Fruit fly (Drosophila melanogaster) whole organism, embryonic: ENCODE measurements around the gene CG43658.

Experiments used
- CG11085 ChIP-seq: fragments of 200-800 bp; sonication (Bioruptor generic); IDR thresholded peaks from 2 replicates; pipeline ENCODE4 v1.3.6; 2022; ENCODE audit warnings: missing biosample characterization, missing genetic modification characterization
- CG12155 ChIP-seq: fragments of 200-800 bp; sonication (Bioruptor generic); optimal IDR thresholded peaks from 3 replicates; lab custom pipeline; 2016; ENCODE audit warnings: missing biosample characterization, missing genetic modification characterization
- CG14050 ChIP-seq: fragments of 200-800 bp; sonication (Bioruptor generic); IDR thresholded peaks from 3 replicates; pipeline ENCODE4 v1.3.6; 2022; ENCODE audit warnings: missing biosample characterization, missing genetic modification characterization
- CG14441 ChIP-seq: fragments of 200-800 bp; sonication (Bioruptor generic); IDR thresholded peaks from 2 replicates; pipeline ENCODE4 v1.3.6; 2022; ENCODE audit warnings: missing biosample characterization, missing genetic modification characterization
- CG1529 ChIP-seq: fragments of 200-800 bp; sonication (Bioruptor generic); optimal IDR thresholded peaks from 3 replicates; lab custom pipeline; 2018; ENCODE audit warnings: missing biosample characterization, missing genetic modification characterization
- CG18764 ChIP-seq: fragments of 200-800 bp; sonication (Bioruptor generic); optimal IDR thresholded peaks from 3 replicates; lab custom pipeline; 2016; ENCODE audit warnings: missing biosample characterization, missing genetic modification characterization
- CG31224 ChIP-seq: fragments of 200-800 bp; sonication (Bioruptor generic); IDR thresholded peaks from 2 replicates; pipeline ENCODE4 v1.3.6; 2022; ENCODE audit warnings: missing biosample characterization, missing genetic modification characterization
- CG32532 ChIP-seq: fragments of 200-800 bp; sonication (Bioruptor generic); IDR thresholded peaks from 2 replicates; pipeline ENCODE4 v1.3.6; 2022; ENCODE audit warnings: missing biosample characterization, missing genetic modification characterization
- CG6854 ChIP-seq: fragments of 200-800 bp; sonication (Bioruptor generic); optimal IDR thresholded peaks from 3 replicates; lab custom pipeline; 2017; ENCODE audit warnings: missing biosample characterization, mild to moderate bottlenecking, missing genetic modification characterization
- CG7745 ChIP-seq: fragments of 200-800 bp; sonication (Bioruptor generic); optimal IDR thresholded peaks from 2 replicates; lab custom pipeline; 2018; ENCODE audit warnings: missing biosample characterization, mild to moderate bottlenecking, missing genetic modification characterization, moderate library complexity
- CG8924 ChIP-seq: fragments of 200-800 bp; optimal IDR thresholded peaks from 3 replicates; lab custom pipeline; 2019; ENCODE audit warnings: missing biosample characterization, mild to moderate bottlenecking, missing genetic modification characterization, moderate library complexity
- Chrac-16 ChIP-seq: fragments of 200-800 bp; sonication (Bioruptor generic); optimal IDR thresholded peaks from 3 replicates; lab custom pipeline; 2016; ENCODE audit warnings: missing biosample characterization, missing genetic modification characterization
- CkIIα-i1 ChIP-seq: fragments of 200-800 bp; sonication (Bioruptor generic); IDR thresholded peaks from 2 replicates; pipeline ENCODE4 v1.3.6; 2022; ENCODE audit warnings: missing biosample characterization, missing genetic modification characterization
- Drgx ChIP-seq: fragments of 200-800 bp; sonication (Bioruptor generic); IDR thresholded peaks from 2 replicates; pipeline ENCODE4 v1.3.6; 2022; ENCODE audit warnings: missing biosample characterization, missing genetic modification characterization
- HmgZ ChIP-seq: fragments of 200-800 bp; sonication (Bioruptor generic); optimal IDR thresholded peaks from 2 replicates; lab custom pipeline; 2018; ENCODE audit warnings: missing biosample characterization, mild to moderate bottlenecking, missing genetic modification characterization
- MESR4 ChIP-seq: fragments of 200-800 bp; sonication (Bioruptor generic); optimal IDR thresholded peaks from 2 replicates; lab custom pipeline; 2018; ENCODE audit warnings: missing biosample characterization, mild to moderate bottlenecking, missing genetic modification characterization, moderate library complexity
- Med ChIP-seq: fragments of 200-800 bp; sonication (Bioruptor generic); peaks from one replicate; lab custom pipeline; 2016; ENCODE audit warnings: missing biosample characterization, missing genetic modification characterization, mild to moderate bottlenecking, inconsistent platforms, moderate library complexity
- NK7.1 ChIP-seq: fragments of 200-800 bp; sonication (Bioruptor generic); optimal IDR thresholded peaks from 3 replicates; lab custom pipeline; 2016; ENCODE audit warnings: missing biosample characterization, missing genetic modification characterization
- Xrp1 ChIP-seq: fragments of 200-800 bp; sonication (Bioruptor generic); IDR thresholded peaks from 2 replicates; pipeline ENCODE4 v1.3.6; 2022; ENCODE audit warnings: missing biosample characterization, missing genetic modification characterization
- YL-1 ChIP-seq: fragments of 200-800 bp; sonication (Bioruptor generic); optimal IDR thresholded peaks from 3 replicates; lab custom pipeline; 2017; ENCODE audit warnings: missing biosample characterization, mild to moderate bottlenecking, missing genetic modification characterization
- ac ChIP-seq: fragments of 200-800 bp; sonication (Bioruptor generic); optimal IDR thresholded peaks from 3 replicates; lab custom pipeline; 2017; ENCODE audit warnings: missing biosample characterization, mild to moderate bottlenecking, missing genetic modification characterization
- al ChIP-seq: fragments of 200-800 bp; sonication (Bioruptor generic); IDR thresholded peaks from 2 replicates; pipeline ENCODE4 v1.3.6; 2022; ENCODE audit warnings: missing biosample characterization, missing genetic modification characterization
- aop ChIP-seq: fragments of 200-800 bp; sonication (Bioruptor generic); IDR thresholded peaks from 2 replicates; pipeline ENCODE4 v1.3.6; 2022; ENCODE audit warnings: missing biosample characterization, missing genetic modification characterization
- ap ChIP-seq: fragments of 200-800 bp; sonication (Bioruptor generic); IDR thresholded peaks from 2 replicates; pipeline ENCODE4 v1.3.6; 2022; ENCODE audit warnings: missing biosample characterization, missing genetic modification characterization
- bcd ChIP-seq: fragments of 200-800 bp; sonication (Bioruptor generic); optimal IDR thresholded peaks from 2 replicates; lab custom pipeline; 2017; ENCODE audit warnings: missing biosample characterization, mild to moderate bottlenecking, missing genetic modification characterization
- bigmax ChIP-seq: fragments of 200-800 bp; sonication (Bioruptor generic); optimal IDR thresholded peaks from 2 replicates; lab custom pipeline; 2018; ENCODE audit warnings: missing biosample characterization, mild to moderate bottlenecking, missing genetic modification characterization
- bsh ChIP-seq, 2 experiments: fragments of 200-800 bp; sonication (Bioruptor generic); optimal IDR thresholded peaks; 2 replicates each; lab custom pipeline; 2017 to 2018; ENCODE audit warnings: mild to moderate bottlenecking in 2 of 2, missing biosample characterization in 2 of 2, missing genetic modification characterization in 2 of 2, moderate library complexity in 1 of 2
- en ChIP-seq: fragments of 200-800 bp; sonication (Bioruptor generic); optimal IDR thresholded peaks from 2 replicates; lab custom pipeline; 2016; ENCODE audit warnings: missing biosample characterization, missing genetic modification characterization
- eyg ChIP-seq: fragments of 200-800 bp; sonication (Bioruptor generic); optimal IDR thresholded peaks from 3 replicates; lab custom pipeline; 2016; ENCODE audit warnings: missing biosample characterization, missing genetic modification characterization
- hbn ChIP-seq: fragments of 200-800 bp; sonication (Bioruptor generic); IDR thresholded peaks from 2 replicates; pipeline ENCODE4 v1.3.6; 2022; ENCODE audit warnings: missing biosample characterization, missing genetic modification characterization; ENCODE audit not compliant: partially characterized antibody
- lab ChIP-seq: fragments of 200-800 bp; sonication (Bioruptor generic); optimal IDR thresholded peaks from 3 replicates; lab custom pipeline; 2017; ENCODE audit warnings: missing biosample characterization, missing genetic modification characterization, mild to moderate bottlenecking, moderate library complexity, missing genetic modification reagents
- luna ChIP-seq: fragments of 200-800 bp; sonication (Bioruptor generic); optimal IDR thresholded peaks from 2 replicates; lab custom pipeline; 2016; ENCODE audit warnings: missing biosample characterization, missing genetic modification characterization
- maf-S ChIP-seq: fragments of 200-800 bp; sonication (Bioruptor generic); optimal IDR thresholded peaks from 2 replicates; lab custom pipeline; 2016; ENCODE audit warnings: missing biosample characterization, missing genetic modification characterization
- nom ChIP-seq: fragments of 200-800 bp; sonication (Bioruptor generic); optimal IDR thresholded peaks from 2 replicates; lab custom pipeline; 2017; ENCODE audit warnings: missing biosample characterization, missing genetic modification characterization, mild to moderate bottlenecking, moderate library complexity, missing genetic modification reagents
- org-1 ChIP-seq: fragments of 200-800 bp; sonication (Bioruptor generic); optimal IDR thresholded peaks from 2 replicates; lab custom pipeline; 2017; ENCODE audit warnings: missing biosample characterization, missing genetic modification characterization
- peb ChIP-seq: fragments of 200-800 bp; sonication (Bioruptor generic); IDR thresholded peaks from 2 replicates; pipeline ENCODE4 v1.3.6; 2022; ENCODE audit warnings: missing biosample characterization, missing genetic modification characterization
- rib ChIP-seq: fragments of 200-800 bp; sonication (Bioruptor generic); IDR thresholded peaks from 2 replicates; pipeline ENCODE4 v1.3.6; 2022; ENCODE audit warnings: missing biosample characterization, missing genetic modification characterization
- row ChIP-seq: fragments of 200-800 bp; sonication (Bioruptor generic); IDR thresholded peaks from 3 replicates; pipeline ENCODE4 v1.3.6; 2022; ENCODE audit warnings: missing biosample characterization, missing genetic modification characterization
- salm ChIP-seq: fragments of 200-800 bp; sonication (Bioruptor generic); optimal IDR thresholded peaks from 2 replicates; lab custom pipeline; 2018; ENCODE audit warnings: missing biosample characterization, mild to moderate bottlenecking, missing genetic modification characterization
- sens ChIP-seq: fragments of 200-800 bp; sonication (Bioruptor generic); peaks from one replicate; lab custom pipeline; 2016; ENCODE audit warnings: missing biosample characterization, missing genetic modification characterization
- sna ChIP-seq: fragments of 200-800 bp; sonication (Bioruptor generic); IDR thresholded peaks from 2 replicates; pipeline ENCODE4 v1.3.6; 2022; ENCODE audit warnings: missing biosample characterization, missing genetic modification characterization; ENCODE audit not compliant: partially characterized antibody
- twi ChIP-seq: fragments of 200-800 bp; optimal IDR thresholded peaks from 2 replicates; lab custom pipeline; 2019; ENCODE audit warnings: missing biosample characterization, mild to moderate bottlenecking, missing genetic modification characterization, moderate library complexity
- tx ChIP-seq: fragments of 200-800 bp; sonication (Bioruptor generic); optimal IDR thresholded peaks from 2 replicates; lab custom pipeline; 2016; ENCODE audit warnings: missing biosample characterization, missing genetic modification characterization
- zen ChIP-seq: fragments of 200-800 bp; sonication (Bioruptor generic); optimal IDR thresholded peaks from 3 replicates; lab custom pipeline; 2018; ENCODE audit warnings: missing biosample characterization, mild to moderate bottlenecking, missing genetic modification characterization, moderate library complexity
- zen2 ChIP-seq: fragments of 200-800 bp; sonication (Bioruptor generic); IDR thresholded peaks from 3 replicates; pipeline ENCODE4 v1.3.6; 2022; ENCODE audit warnings: missing biosample characterization, missing genetic modification characterization; ENCODE audit not compliant: partially characterized antibody

Gene CG43658

dm6 chrX:17570912-17571609, 10.1 kb upstream of the CG43658 start (continued):
- TF ChIP-seq YL-1 (GFP tag; lab: Kevin White, UChicago) (no peak), Xrp1 (no peak), MESR4 (GFP tag; lab: Kevin White, UChicago) (no peak), aop (no peak), nom (peak; percentile 21), CG12155 (no peak), row (GFP tag; lab: Robert Waterston, UW) (0 out of 3 replicates have a peak, but pooled peaks have one; percentile 16), peb (no peak), eyg (GFP tag; lab: Kevin White, UChicago) (no peak), CG7745 (tag; lab: Kevin White, UChicago) (no peak), Chrac-16 (no peak), HmgZ (no peak), CG14441 (GFP tag; lab: Robert Waterston, UW) (no peak), CG8924 (no peak), bsh (GFP tag; optimal IDR thresholded peaks at IDR 0.05; lab: Kevin White, UChicago) (peak in 1 of 2 experiments; percentile 8), lab (GFP tag; lab: Kevin White, UChicago) (no peak), luna (GFP tag; lab: Kevin White, UChicago) (no peak), al (GFP tag; lab: Robert Waterston, UW) (no peak), CG31224 (GFP tag; lab: Robert Waterston, UW) (no peak), sna (GFP tag; lab: Robert Waterston, UW) (no peak), tx (GFP tag; lab: Kevin White, UChicago) (no peak), CG1529 (no peak), twi (tag; lab: Kevin White, UChicago) (no peak), Med (GFP tag; lab: Kevin White, UChicago) (peak; percentile 55), Drgx (GFP tag; lab: Robert Waterston, UW) (0 out of 2 replicates have a peak, but pooled peaks have one; percentile 11), zen2 (GFP tag; lab: Robert Waterston, UW) (no peak), ap (GFP tag; lab: Robert Waterston, UW) (no peak), org-1 (GFP tag; lab: Kevin White, UChicago) (no peak), hbn (GFP tag; lab: Robert Waterston, UW) (no peak), sens (peak; percentile 40), CG6854 (GFP tag; lab: Kevin White, UChicago) (no peak), CG11085 (no peak), rib (GFP tag; lab: Robert Waterston, UW) (no peak), NK7.1 (no peak), CkIIα-i1 (GFP tag; lab: Robert Waterston, UW) (no peak), CG32532 (GFP tag; lab: Robert Waterston, UW) (no peak)

- TF ChIP-seq en: no peak
- TF ChIP-seq zen: no peak
- no peak for TF ChIP-seq bcd (GFP tag; lab: Kevin White, UChicago)
- TF ChIP-seq CkIIα-i1 (GFP tag; lab: Robert Waterston, UW): no peak
- no peak for TF ChIP-seq CG14050 (GFP tag; lab: Robert Waterston, UW)
- no peak for TF ChIP-seq ac (GFP tag; lab: Kevin White, UChicago)
- TF ChIP-seq maf-S (GFP tag; lab: Kevin White, UChicago): no peak
- TF ChIP-seq salm (tag; lab: Kevin White, UChicago): no peak
- TF ChIP-seq bigmax (GFP tag; lab: Kevin White, UChicago): no peak
- TF ChIP-seq CG18764 (GFP tag; lab: Kevin White, UChicago): no peak
- TF ChIP-seq, all 482 proteins: peak for 0
Measured at dm6 chrX:17569128-17569527, 8.1 kb upstream of the CG43658 start, which contains the start of gene ppk23. Gene ppk23 (minus strand): TSS chrX:17569228.
